Worm (Caenorhabditis elegans): ENCODE measurements around the gene str-185.
A peak's percentile ranks its signal among the peaks of the same experiment; 100 is the strongest.

The str-185 gene

ce11 chrIV:4390438-4390894 is 39.3 kb downstream of the str-185 start, which contains the start of the genes rpl-7A and set-21 (continued):
- TF ChIP-seq dpl-1 (GFP tag; optimal IDR thresholded peaks at IDR 0.05): peak; percentile 96
- TF ChIP-seq Y105C5A.15 (GFP tag; IDR thresholded peaks at IDR 0.05): peak; percentile 66; the same call in 1 of the 2 replicates
- peak; percentile 98 for TF ChIP-seq zfp-3 (GFP tag; conservative IDR thresholded peaks at IDR 0.05)
- TF ChIP-seq D1046.2 (GFP tag; IDR thresholded peaks at IDR 0.05): peak; percentile 95
- TF ChIP-seq unc-130 (GFP tag; optimal IDR thresholded peaks at IDR 0.05): peak; percentile 76
- peak; percentile 97 for TF ChIP-seq saeg-2 (GFP tag; IDR thresholded peaks at IDR 0.05)
- no peak for TF ChIP-seq ztf-7 (tag; optimal IDR thresholded peaks at IDR 0.05)
- no peak for TF ChIP-seq aly-2 (tag; optimal IDR thresholded peaks at IDR 0.05)
- no peak for TF ChIP-seq R02D3.7 (tag; optimal IDR thresholded peaks at IDR 0.05)
- peak; percentile 23 for TF ChIP-seq nhr-237 (tag; optimal IDR thresholded peaks at IDR 0.05)
- peak; percentile 95 for TF ChIP-seq madf-9 (GFP tag; conservative IDR thresholded peaks at IDR 0.05)
- TF ChIP-seq ceh-44 (GFP tag; IDR thresholded peaks at IDR 0.05): peak; percentile 69
- TF ChIP-seq dmd-8 (GFP tag; IDR thresholded peaks at IDR 0.05): peak; percentile 71; the same call in 1 of the 2 replicates
- TF ChIP-seq nhr-42 (GFP tag; IDR thresholded peaks at IDR 0.05): peak; percentile 97
- TF ChIP-seq F10B5.3 (tag; optimal IDR thresholded peaks at IDR 0.05): peak; percentile 90
- TF ChIP-seq ZK337.2 (GFP tag; IDR thresholded peaks at IDR 0.05): peak; percentile 90
- TF ChIP-seq pqm-1 (tag; optimal IDR thresholded peaks at IDR 0.05): peak; percentile 45
- TF ChIP-seq egl-43 (GFP tag; IDR thresholded peaks at IDR 0.05): peak; percentile 96
- TF ChIP-seq snpc-1.2 (GFP tag; IDR thresholded peaks at IDR 0.05): peak; percentile 89
- TF ChIP-seq madf-5 (GFP tag; IDR thresholded peaks at IDR 0.05): peak; percentile 73 to 95; a peak in 3 of 4 replicates
- TF ChIP-seq gei-8 (GFP tag; optimal IDR thresholded peaks at IDR 0.05): no peak
- TF ChIP-seq dve-1 (tag; optimal IDR thresholded peaks at IDR 0.05; ENCODE audit: insufficient read depth): peak; percentile 92
- peak in 1 of 2 experiments; percentile 90 for TF ChIP-seq unc-62 (GFP tag; optimal IDR thresholded peaks at IDR 0.05 in 1 of 2)
- TF ChIP-seq unc-62 (tag; optimal IDR thresholded peaks at IDR 0.05): no peak
- no peak for TF ChIP-seq daf-8 (GFP tag; IDR thresholded peaks at IDR 0.05)
- TF ChIP-seq nhr-11 (tag; optimal IDR thresholded peaks at IDR 0.05): peak; percentile 92
- peak; percentile 53 for TF ChIP-seq sdz-12 (GFP tag; optimal IDR thresholded peaks at IDR 0.05)
- TF ChIP-seq nhr-77 (tag; optimal IDR thresholded peaks at IDR 0.05): peak; percentile 96
- no peak for TF ChIP-seq ceh-82 (tag; optimal IDR thresholded peaks at IDR 0.05)
- TF ChIP-seq Y5F2A.4 (GFP tag; optimal IDR thresholded peaks at IDR 0.05): peak; percentile 80
- TF ChIP-seq fkh-10 (GFP tag; optimal IDR thresholded peaks at IDR 0.05): peak; percentile 52
- peak; percentile 73 for TF ChIP-seq lir-3 (tag; optimal IDR thresholded peaks at IDR 0.05)
- TF ChIP-seq ceh-20 (GFP tag; IDR thresholded peaks at IDR 0.05): peak; percentile 98
- TF ChIP-seq nhr-111 (GFP tag; optimal IDR thresholded peaks at IDR 0.05): no peak
- no peak for TF ChIP-seq ztf-11 (tag; optimal IDR thresholded peaks at IDR 0.05)
- no peak for TF ChIP-seq skn-1 (tag; optimal IDR thresholded peaks at IDR 0.05)
- TF ChIP-seq T26A8.4 (GFP tag; IDR thresholded peaks at IDR 0.05): peak; percentile 99
- TF ChIP-seq nhr-25 (tag; optimal IDR thresholded peaks at IDR 0.05; ENCODE audit: borderline replicate concordance, insufficient read depth): peak; percentile 93
- peak; percentile 31; the same call in 1 of the 2 replicates for TF ChIP-seq set-16 (GFP tag; IDR thresholded peaks at IDR 0.05)
- peak; percentile 90 for TF ChIP-seq mdt-29 (GFP tag; IDR thresholded peaks at IDR 0.05)
- TF ChIP-seq ZK546.5 (tag; optimal IDR thresholded peaks at IDR 0.05): peak in 1 of 2 experiments; percentile 78
- peak; percentile 90 for TF ChIP-seq mep-1 (tag; optimal IDR thresholded peaks at IDR 0.05)
- TF ChIP-seq dmd-9 (GFP tag; IDR thresholded peaks at IDR 0.05): peak; percentile 97
- peak; percentile 82 for TF ChIP-seq F49E8.2 (tag; optimal IDR thresholded peaks at IDR 0.05; ENCODE audit: borderline replicate concordance)
- TF ChIP-seq vab-7 (GFP tag; IDR thresholded peaks at IDR 0.05): peak; percentile 93
- no peak for TF ChIP-seq ama-1 (optimal IDR thresholded peaks at IDR 0.05)
- no peak for TF ChIP-seq ces-1 (GFP tag; optimal IDR thresholded peaks at IDR 0.05)
- TF ChIP-seq snpc-4 (tag; optimal IDR thresholded peaks at IDR 0.05): no peak
- TF ChIP-seq nhr-10 (tag; optimal IDR thresholded peaks at IDR 0.05): no peak
- peak; percentile 93 for TF ChIP-seq T20F7.1 (GFP tag; optimal IDR thresholded peaks at IDR 0.05)
- peak; percentile 81 for TF ChIP-seq lin-13 (GFP tag; optimal IDR thresholded peaks at IDR 0.05)
- TF ChIP-seq zfp-2 (tag; optimal IDR thresholded peaks at IDR 0.05): peak; percentile 92
